Worm (Caenorhabditis elegans): ENCODE measurements around the gene K08B5.2.

DNA sequence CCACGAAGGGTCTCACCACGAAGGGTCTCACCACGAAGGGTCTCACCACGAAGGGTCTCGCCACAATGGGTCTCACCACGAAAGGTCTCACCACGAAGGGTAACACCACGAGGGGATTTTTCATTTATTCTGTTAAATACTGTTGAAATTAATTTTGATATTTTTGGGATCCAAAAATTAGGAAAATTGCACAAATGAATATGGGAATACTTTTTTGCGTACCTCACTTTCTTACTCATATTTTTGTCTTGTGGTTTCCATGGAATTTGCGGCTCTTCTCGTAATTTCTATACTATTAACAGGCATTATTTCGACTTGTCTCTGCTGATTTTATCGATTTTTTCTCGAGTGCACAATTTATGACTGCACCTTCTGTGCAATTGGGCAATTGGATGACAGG lies 48.3 kb downstream of the K08B5.2 start, which contains the start of gene T25D1.3:
- TF ChIP-seq pax-1 (tag; optimal IDR thresholded peaks at IDR 0.05) (no peak), nfya-1 (tag; optimal IDR thresholded peaks at IDR 0.05) (no peak)

Measured in whole organism, late embryonic.